Worm (Caenorhabditis elegans): Measurements from ENCODE around the gene chtb-1.

Gene chtb-1

DNA sequence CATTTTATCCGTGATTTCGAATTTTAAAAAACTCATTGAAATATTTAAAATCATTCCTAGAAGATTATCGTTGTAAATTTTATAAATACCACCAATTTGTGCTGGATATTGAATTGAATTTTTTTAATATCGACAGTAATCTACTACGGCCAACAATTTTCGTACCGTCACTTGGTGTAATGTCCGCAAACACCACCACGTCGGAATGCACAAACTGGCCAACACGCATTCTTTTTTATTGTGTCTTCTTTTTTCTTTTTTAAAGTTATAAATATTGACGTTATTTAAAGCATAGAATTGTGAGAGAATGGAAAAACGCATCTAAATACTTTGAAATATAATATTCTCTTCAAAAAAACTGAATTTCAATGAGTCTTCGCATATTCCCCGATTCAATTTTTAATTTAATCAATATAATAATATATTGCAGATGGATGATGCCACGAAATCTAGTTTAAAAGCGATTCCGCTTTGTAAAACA, 24.1 kb downstream of the chtb-1 start, which contains the start of gene ufc-1:
Gene ufc-1, plus strand, starts transcription at position 431 of the 481 bp plus-strand sequence.
- peak in 2 of 3 experiments; percentile 41 to 43 for TF ChIP-seq dpl-1 (GFP tag; optimal IDR thresholded peaks at IDR 0.05)
- TF ChIP-seq C04F5.9 (tag; optimal IDR thresholded peaks at IDR 0.05): no peak
- TF ChIP-seq unc-62 (GFP tag; optimal IDR thresholded peaks at IDR 0.05): no peak
- no peak for TF ChIP-seq ama-1 (optimal IDR thresholded peaks at IDR 0.05)
- TF ChIP-seq dsc-1 (tag; optimal IDR thresholded peaks at IDR 0.05): no peak
- no peak for TF ChIP-seq hlh-4 (tag; optimal IDR thresholded peaks at IDR 0.05)
- peak; percentile 14 for TF ChIP-seq xbp-1 (tag; optimal IDR thresholded peaks at IDR 0.05)
- no peak for TF ChIP-seq nhr-19 (GFP tag; conservative IDR thresholded peaks at IDR 0.05)
- no peak for TF ChIP-seq nhr-237 (tag; optimal IDR thresholded peaks at IDR 0.05)
- no peak for TF ChIP-seq lin-15B (tag; optimal IDR thresholded peaks at IDR 0.05)
- no peak for TF ChIP-seq hpl-2 (GFP tag; optimal IDR thresholded peaks at IDR 0.05)
- TF ChIP-seq sup-37 (GFP tag; optimal IDR thresholded peaks at IDR 0.05): no peak
- TF ChIP-seq blmp-1 (tag; optimal IDR thresholded peaks at IDR 0.05): peak; percentile 36
- TF ChIP-seq unc-98 (GFP tag; IDR thresholded peaks at IDR 0.05): no peak
- TF ChIP-seq isw-1 (GFP tag; IDR thresholded peaks at IDR 0.05): no peak
- peak; percentile 32 to 50 for TF ChIP-seq efl-1 (optimal IDR thresholded peaks at IDR 0.05)
- TF ChIP-seq efl-1 (GFP tag; optimal IDR thresholded peaks at IDR 0.05 in 1 of 2): peak; percentile 25 to 92
- TF ChIP-seq nhr-71 (tag; optimal IDR thresholded peaks at IDR 0.05): peak; percentile 38
- no peak for TF ChIP-seq aly-2 (tag; optimal IDR thresholded peaks at IDR 0.05)
- no peak for TF ChIP-seq tlp-1 (tag; optimal IDR thresholded peaks at IDR 0.05)
- no peak for TF ChIP-seq unc-130 (tag; optimal IDR thresholded peaks at IDR 0.05)
- no peak for TF ChIP-seq fkh-4 (tag; optimal IDR thresholded peaks at IDR 0.05; ENCODE audit: borderline replicate concordance)
- no peak for TF ChIP-seq elt-2 (tag; optimal IDR thresholded peaks at IDR 0.05)
- no peak for TF ChIP-seq ztf-11 (tag; optimal IDR thresholded peaks at IDR 0.05)
- peak; percentile 51 for TF ChIP-seq mep-1 (tag; optimal IDR thresholded peaks at IDR 0.05)
- no peak for TF ChIP-seq mef-2 (tag; optimal IDR thresholded peaks at IDR 0.05)
- TF ChIP-seq nhr-47 (tag; optimal IDR thresholded peaks at IDR 0.05): no peak
- TF ChIP-seq ets-5 (GFP tag; IDR thresholded peaks at IDR 0.05): no peak
- peak; percentile 86 for TF ChIP-seq F16B12.6 (tag; optimal IDR thresholded peaks at IDR 0.05)
- TF ChIP-seq fos-1 (tag; optimal IDR thresholded peaks at IDR 0.05): no peak
- TF ChIP-seq rnt-1 (tag; optimal IDR thresholded peaks at IDR 0.05): peak; percentile 26
- TF ChIP-seq egl-27 (tag; optimal IDR thresholded peaks at IDR 0.05): no peak
- TF ChIP-seq nhr-28 (tag; optimal IDR thresholded peaks at IDR 0.05): no peak
- TF ChIP-seq ceh-8 (GFP tag; optimal IDR thresholded peaks at IDR 0.05): no peak
- TF ChIP-seq pax-3 (tag; optimal IDR thresholded peaks at IDR 0.05): no peak
- TF ChIP-seq elt-3 (tag; optimal IDR thresholded peaks at IDR 0.05): no peak
- TF ChIP-seq sptf-1 (tag; optimal IDR thresholded peaks at IDR 0.05): no peak
- no peak for TF ChIP-seq skn-1 (tag; optimal IDR thresholded peaks at IDR 0.05)
- TF ChIP-seq unc-30 (tag; optimal IDR thresholded peaks at IDR 0.05): no peak
- no peak for TF ChIP-seq efl-3 (GFP tag; optimal IDR thresholded peaks at IDR 0.05)
- TF ChIP-seq sox-4 (tag; optimal IDR thresholded peaks at IDR 0.05): no peak
- no peak for TF ChIP-seq lin-39 (tag; optimal IDR thresholded peaks at IDR 0.05)
- no peak for TF ChIP-seq ces-1 (GFP tag; optimal IDR thresholded peaks at IDR 0.05)
- TF ChIP-seq C16A3.4 (tag; optimal IDR thresholded peaks at IDR 0.05): peak; percentile 24
- no peak for TF ChIP-seq ceh-82 (tag; optimal IDR thresholded peaks at IDR 0.05)
- no peak for TF ChIP-seq swsn-7 (tag; optimal IDR thresholded peaks at IDR 0.05)
- no peak for TF ChIP-seq mab-9 (GFP tag; IDR thresholded peaks at IDR 0.05)
- TF ChIP-seq tbx-2 (tag; optimal IDR thresholded peaks at IDR 0.05): peak; percentile 12
- TF ChIP-seq lin-35 (GFP tag; optimal IDR thresholded peaks at IDR 0.05): peak; percentile 4 to 22
- no peak for TF ChIP-seq snpc-4 (tag; optimal IDR thresholded peaks at IDR 0.05)
- no peak for TF ChIP-seq zip-4 (GFP tag; optimal IDR thresholded peaks at IDR 0.05)
- no peak for TF ChIP-seq ceh-88 (GFP tag; IDR thresholded peaks at IDR 0.05)
- no peak for TF ChIP-seq zag-1 (tag; optimal IDR thresholded peaks at IDR 0.05)
- TF ChIP-seq nhr-20 (tag; optimal IDR thresholded peaks at IDR 0.05): peak; percentile 28
- TF ChIP-seq fkh-10 (GFP tag; optimal IDR thresholded peaks at IDR 0.05): no peak

Data from whole organism, L1 larva.